Worm (Caenorhabditis elegans) whole organism, L4 larva: ENCODE data around the gene ZC250.4.
A peak's percentile ranks its signal among the peaks of the same experiment; 100 is the strongest.

Experiments used
- F10B5.3 ChIP-seq: sonication (generic microtip); optimal IDR thresholded peaks from 2 replicates; lab custom pipeline; 2016; ENCODE audit warnings: mild to moderate bottlenecking, missing genetic modification characterization, missing compliant biosample characterization
- ama-1 ChIP-seq: fragments of 150-350 bp; optimal IDR thresholded peaks from 2 replicates; lab custom pipeline; 2014; ENCODE audit warnings: inconsistent platforms, mixed read lengths
- dmd-6 ChIP-seq: fragments of 200-800 bp; sonication (Bioruptor generic); IDR thresholded peaks from 2 replicates; pipeline ENCODE4 v1.3.6; 2022; ENCODE audit warnings: missing genetic modification reagents, missing genetic modification characterization, missing compliant biosample characterization
- dmd-9 ChIP-seq: fragments of 200-800 bp; sonication (Bioruptor generic); IDR thresholded peaks from 2 replicates; pipeline ENCODE4 v1.3.6; 2022; ENCODE audit warnings: missing genetic modification reagents, missing genetic modification characterization, missing compliant biosample characterization
- hlh-11 ChIP-seq: fragments of 200-800 bp; sonication (Bioruptor generic); optimal IDR thresholded peaks from 2 replicates; lab custom pipeline; 2018; ENCODE audit warnings: mild to moderate bottlenecking, missing genetic modification characterization, missing compliant biosample characterization
- jun-1 ChIP-seq: fragments of 150-350 bp; optimal IDR thresholded peaks from 2 replicates; lab custom pipeline; 2014; ENCODE audit warnings: missing biosample characterization, missing genetic modification reagents, missing genetic modification characterization
- lim-7 ChIP-seq: fragments of 200-800 bp; sonication (Bioruptor generic); IDR thresholded peaks from 2 replicates; pipeline ENCODE4 v1.3.6; 2022; ENCODE audit warnings: missing genetic modification characterization, missing compliant biosample characterization
- lin-15B ChIP-seq: fragments of 150-350 bp; sonication (generic microtip); optimal IDR thresholded peaks from 3 replicates; lab custom pipeline; 2014; ENCODE audit warnings: missing biosample characterization, missing genetic modification characterization
- lin-38 ChIP-seq: fragments of 200-800 bp; sonication (Bioruptor generic); IDR thresholded peaks from 2 replicates; pipeline ENCODE4 v1.3.6; 2022; ENCODE audit warnings: missing genetic modification reagents, missing genetic modification characterization, missing compliant biosample characterization
- mdl-1 ChIP-seq, 2 experiments: fragments of 150-350 bp in 1 of 2; sonication (generic microtip) in 1 of 2; optimal IDR thresholded peaks; 2 replicates each; lab custom pipeline; 2014 to 2017; ENCODE audit warnings: missing biosample characterization in 2 of 2, missing genetic modification characterization in 2 of 2
- nhr-237 ChIP-seq: sonication (generic microtip); optimal IDR thresholded peaks from 2 replicates; lab custom pipeline; 2017; ENCODE audit warnings: missing biosample characterization, missing genetic modification characterization
- zag-1 ChIP-seq: fragments of 150-350 bp; optimal IDR thresholded peaks from 2 replicates; lab custom pipeline; 2014; ENCODE audit warnings: missing biosample characterization, missing genetic modification characterization
- ztf-11 ChIP-seq: fragments of 150-350 bp; optimal IDR thresholded peaks from 2 replicates; lab custom pipeline; 2014; ENCODE audit warnings: missing biosample characterization, missing genetic modification characterization

DNA sequence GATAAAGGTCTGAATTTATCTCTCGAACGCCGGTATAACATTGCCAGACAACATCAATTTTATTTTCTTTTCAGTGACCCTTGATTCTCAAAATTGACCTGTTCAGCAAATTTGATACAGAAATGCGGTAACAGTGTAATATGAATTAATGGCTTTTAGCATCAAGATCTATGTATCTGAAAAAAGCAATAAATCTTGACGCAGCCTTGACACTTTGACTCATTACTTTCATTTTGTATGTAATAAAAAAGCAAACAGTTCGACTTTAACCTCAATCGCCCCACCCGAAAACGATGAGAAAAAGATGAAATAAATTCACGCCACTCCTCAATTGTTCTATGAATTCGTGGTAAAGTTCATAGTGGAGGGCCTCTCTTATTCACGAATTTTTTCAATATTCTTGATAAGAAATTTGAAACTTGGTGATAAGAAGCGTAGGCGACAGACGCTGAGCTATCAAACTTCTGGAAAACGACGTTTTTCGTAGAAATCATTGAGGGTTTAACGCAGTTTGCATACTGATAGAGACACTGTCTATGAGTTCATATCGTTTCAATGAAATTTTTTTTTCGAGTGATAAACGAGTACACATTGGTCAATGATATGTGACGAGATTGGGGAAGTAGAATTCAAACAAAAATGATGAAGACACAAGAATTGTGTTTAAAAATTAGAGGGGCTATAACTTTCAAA lies 8.7 kb upstream of the ZC250.4 start:
- TF ChIP-seq nhr-237 (tag; lab: Kevin White, UChicago) (no peak), ama-1 (lab: Kevin White, UChicago) (no peak), dmd-9 (GFP tag; lab: Robert Waterston, UW) (no peak), jun-1 (tag; lab: Kevin White, UChicago) (no peak), lin-38 (GFP tag; lab: Robert Waterston, UW) (no peak), zag-1 (tag; lab: Kevin White, UChicago) (no peak), ztf-11 (tag; lab: Kevin White, UChicago) (no peak), lin-15B (tag; lab: Kevin White, UChicago) (no peak), mdl-1 (tag; optimal IDR thresholded peaks at IDR 0.05; lab: Kevin White, UChicago) (no peak), hlh-11 (peak; percentile 77), lim-7 (GFP tag; lab: Robert Waterston, UW) (no peak), F10B5.3 (tag; lab: Kevin White, UChicago) (no peak), dmd-6 (GFP tag; lab: Robert Waterston, UW) (peak; percentile 92)
